Worm (Caenorhabditis elegans): ENCODE results near the gene rad-51.

rad-51 gene

DNA sequence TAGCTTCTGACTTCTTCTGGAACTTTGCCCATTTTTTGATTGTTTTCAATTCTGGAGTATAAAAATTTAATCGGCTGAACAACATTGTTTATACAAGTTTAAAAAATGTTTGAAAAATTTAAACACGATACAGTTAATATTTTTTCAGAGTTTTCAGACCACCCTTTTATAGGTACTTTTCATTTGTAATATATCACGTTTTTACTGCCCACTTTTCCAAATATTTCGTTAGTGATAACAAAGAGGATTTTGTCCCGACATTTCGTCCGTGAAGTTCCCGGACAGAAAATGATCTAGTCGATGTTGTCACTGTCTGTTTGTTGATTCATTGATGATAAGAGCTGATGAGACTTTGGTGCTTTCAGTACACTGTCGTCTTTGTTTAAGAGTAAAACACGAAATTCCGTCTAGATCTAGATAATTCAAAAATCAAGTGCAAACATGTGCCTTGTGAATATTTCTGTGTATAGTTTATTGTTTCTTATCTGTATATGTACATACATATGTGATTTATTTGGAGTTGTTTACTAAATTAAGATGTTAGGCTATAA lies 48.7 kb downstream of the rad-51 start, which contains the start of gene ech-9:
Gene ech-9, minus strand, starts transcription at position 51 of the 551 bp plus-strand sequence.
- TF ChIP-seq T23F11.4 (GFP tag; optimal IDR thresholded peaks at IDR 0.05): no peak
- TF ChIP-seq ceh-34 (tag; optimal IDR thresholded peaks at IDR 0.05): no peak
- TF ChIP-seq unc-86 (tag; optimal IDR thresholded peaks at IDR 0.05): no peak
- TF ChIP-seq ceh-6 (GFP tag; optimal IDR thresholded peaks at IDR 0.05): no peak
- no peak for TF ChIP-seq F13H6.1 (tag; optimal IDR thresholded peaks at IDR 0.05)
- TF ChIP-seq dve-1 (tag; optimal IDR thresholded peaks at IDR 0.05): no peak
- TF ChIP-seq lim-6 (tag; optimal IDR thresholded peaks at IDR 0.05): no peak
- TF ChIP-seq madf-2 (tag; optimal IDR thresholded peaks at IDR 0.05): no peak
- no peak for TF ChIP-seq npax-4 (tag; optimal IDR thresholded peaks at IDR 0.05)
- TF ChIP-seq unc-55 (GFP tag; optimal IDR thresholded peaks at IDR 0.05): no peak
- TF ChIP-seq lin-11 (tag; optimal IDR thresholded peaks at IDR 0.05): no peak
- TF ChIP-seq nhr-11 (tag; optimal IDR thresholded peaks at IDR 0.05): no peak
- TF ChIP-seq pqm-1 (tag; optimal IDR thresholded peaks at IDR 0.05): no peak
- no peak for TF ChIP-seq pha-4 (tag; optimal IDR thresholded peaks at IDR 0.05)
- no peak for TF ChIP-seq sdc-2 (tag; optimal IDR thresholded peaks at IDR 0.05)
- TF ChIP-seq tbx-7 (tag; optimal IDR thresholded peaks at IDR 0.05): no peak
- TF ChIP-seq sox-4 (tag; optimal IDR thresholded peaks at IDR 0.05): no peak
- TF ChIP-seq ttx-3 (tag; optimal IDR thresholded peaks at IDR 0.05): no peak
- TF ChIP-seq hlh-8 (tag; optimal IDR thresholded peaks at IDR 0.05): no peak
- TF ChIP-seq ceh-22 (tag; optimal IDR thresholded peaks at IDR 0.05): no peak

DNA sequence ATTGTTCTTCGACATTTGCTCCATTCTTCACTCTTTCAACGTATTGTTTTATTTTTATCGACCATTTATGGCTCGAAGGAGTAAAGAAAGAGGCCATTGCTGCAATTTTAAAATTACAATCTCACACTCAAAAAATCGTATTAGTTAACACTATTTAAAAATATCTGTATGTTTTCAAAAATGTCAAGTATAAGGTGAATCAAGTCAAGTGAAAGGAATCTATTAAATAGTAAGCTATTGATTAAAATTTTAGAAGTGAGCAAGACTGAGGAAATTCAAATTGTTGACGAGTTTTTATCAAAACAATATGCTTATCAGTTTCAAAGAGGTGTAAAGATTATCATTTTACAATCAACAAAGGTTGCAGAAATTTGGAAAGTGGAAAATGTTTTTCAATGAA lies 51.6 kb downstream of the rad-51 start, which contains the start of gene F01G10.4:
Gene F01G10.4, minus strand, starts transcription at position 101 of the 400 bp plus-strand sequence.
- TF ChIP-seq dmd-4 (tag; optimal IDR thresholded peaks at IDR 0.05; ENCODE audit: borderline replicate concordance): no peak
- no peak for TF ChIP-seq pqm-1 (tag; optimal IDR thresholded peaks at IDR 0.05)
- TF ChIP-seq unc-55 (GFP tag; optimal IDR thresholded peaks at IDR 0.05): no peak
- no peak for TF ChIP-seq rnt-1 (tag; optimal IDR thresholded peaks at IDR 0.05)
- no peak for TF ChIP-seq ceh-22 (tag; optimal IDR thresholded peaks at IDR 0.05)
- TF ChIP-seq hlh-6 (tag; optimal IDR thresholded peaks at IDR 0.05): no peak
- TF ChIP-seq ceh-45 (GFP tag; IDR thresholded peaks at IDR 0.05): no peak
- TF ChIP-seq hlh-15 (tag; optimal IDR thresholded peaks at IDR 0.05): no peak
- TF ChIP-seq zip-5 (tag; optimal IDR thresholded peaks at IDR 0.05): no peak
- TF ChIP-seq ttx-3 (tag; optimal IDR thresholded peaks at IDR 0.05): no peak
- no peak for TF ChIP-seq npax-4 (tag; optimal IDR thresholded peaks at IDR 0.05)
- no peak for TF ChIP-seq lim-6 (tag; optimal IDR thresholded peaks at IDR 0.05)
- no peak for TF ChIP-seq C08G9.2 (tag; optimal IDR thresholded peaks at IDR 0.05)
- no peak for TF ChIP-seq ahr-1 (tag; optimal IDR thresholded peaks at IDR 0.05)
- no peak for TF ChIP-seq odd-2 (tag; optimal IDR thresholded peaks at IDR 0.05)

Measured in whole organism, late embryonic.